Fruit fly (Drosophila melanogaster): ENCODE data around the gene gdl-ORF39.

Gene gdl-ORF39

dm6 chr3L:15534274-15535227, 25.3 kb downstream of the gdl-ORF39 start (continued):
- TF ChIP-seq CG14441 (GFP tag; IDR thresholded peaks at IDR 0.05) = peak; percentile 61; the same call in 1 of the 2 replicates
- TF ChIP-seq Doc3 (GFP tag; IDR thresholded peaks at IDR 0.05; ENCODE audit: partially characterized antibody) = no peak
- 0 out of 2 replicates have a peak, but pooled peaks have one; percentile 20 for TF ChIP-seq E2f1 (GFP tag; IDR thresholded peaks at IDR 0.05)
- no peak for TF ChIP-seq schlank (tag; optimal IDR thresholded peaks at IDR 0.05)
- TF ChIP-seq Ets65A (GFP tag) = peak; percentile 93
- peak; percentile 43 for TF ChIP-seq CG10274 (GFP tag; optimal IDR thresholded peaks at IDR 0.05)
- peak; percentile 71 for TF ChIP-seq CG15269 (tag; optimal IDR thresholded peaks at IDR 0.05)
- peak; percentile 5 to 71 for TF ChIP-seq Pdp1 (GFP tag; optimal IDR thresholded peaks at IDR 0.05)
- no peak for TF ChIP-seq rib (GFP tag; IDR thresholded peaks at IDR 0.05)
- no peak for TF ChIP-seq Bgb (GFP tag; IDR thresholded peaks at IDR 0.05; ENCODE audit: partially characterized antibody)
- TF ChIP-seq Lpt (GFP tag; optimal IDR thresholded peaks at IDR 0.05) = no peak
- TF ChIP-seq Atf6 (GFP tag; IDR thresholded peaks at IDR 0.05) = peak; percentile 15; the same call in 1 of the 2 replicates
- no peak for TF ChIP-seq CG11398 (GFP tag; optimal IDR thresholded peaks at IDR 0.05)
- no peak for TF ChIP-seq onecut (GFP tag; IDR thresholded peaks at IDR 0.05)
- peak; percentile 18 for TF ChIP-seq en (GFP tag; optimal IDR thresholded peaks at IDR 0.05)
- TF ChIP-seq Six4 (GFP tag; optimal IDR thresholded peaks at IDR 0.05) = peak; percentile 15
- no peak for TF ChIP-seq CG7963 (GFP tag; IDR thresholded peaks at IDR 0.05; ENCODE audit: partially characterized antibody)
- no peak for TF ChIP-seq kah (GFP tag; optimal IDR thresholded peaks at IDR 0.05)
- TF ChIP-seq C15 (GFP tag; IDR thresholded peaks at IDR 0.05) = no peak
- no peak for TF ChIP-seq ftz-f1 (GFP tag; optimal IDR thresholded peaks at IDR 0.05)
- peak; percentile 50 for TF ChIP-seq ewg (GFP tag; optimal IDR thresholded peaks at IDR 0.05)
- TF ChIP-seq CG15011 (GFP tag; optimal IDR thresholded peaks at IDR 0.05) = peak; percentile 57
- no peak for TF ChIP-seq ttk (GFP tag; IDR thresholded peaks at IDR 0.05)
- no peak for TF ChIP-seq CG30020 (tag; optimal IDR thresholded peaks at IDR 0.05)
- no peak for TF ChIP-seq CG31224 (GFP tag; IDR thresholded peaks at IDR 0.05)
- TF ChIP-seq CG33213 (GFP tag; optimal IDR thresholded peaks at IDR 0.05) = no peak
- no peak for TF ChIP-seq CG10565 (GFP tag; optimal IDR thresholded peaks at IDR 0.05)

dm6 chr3L:15535228-15535598, 26.0 kb downstream of the gdl-ORF39 start, which contains the start of gene CrebA:
Gene CrebA, plus strand, starts transcription at chr3L:15535395.
- TF ChIP-seq Deaf1 (tag; optimal IDR thresholded peaks at IDR 0.05) (peak; percentile 53), kni (GFP tag; optimal IDR thresholded peaks at IDR 0.05) (no peak), oc (tag; optimal IDR thresholded peaks at IDR 0.05) (no peak), ssp (GFP tag; IDR thresholded peaks at IDR 0.05) (no peak), CG5953 (GFP tag; IDR thresholded peaks at IDR 0.05) (no peak), CG34376 (GFP tag; optimal IDR thresholded peaks at IDR 0.05) (no peak), HLH3B (GFP tag; IDR thresholded peaks at IDR 0.05) (peak; percentile 13; the same call in 1 of the 2 replicates), CG42726 (GFP tag; IDR thresholded peaks at IDR 0.05; ENCODE audit: partially characterized antibody) (peak; percentile 7; the same call in 1 of the 2 replicates), Meics (GFP tag; optimal IDR thresholded peaks at IDR 0.05) (no peak), eve (GFP tag; optimal IDR thresholded peaks at IDR 0.05) (no peak), CG11695 (GFP tag; IDR thresholded peaks at IDR 0.05) (no peak), CG2199 (GFP tag; IDR thresholded peaks at IDR 0.05) (peak; percentile 93), insv (GFP tag; optimal IDR thresholded peaks at IDR 0.05) (no peak), MESR4 (GFP tag; optimal IDR thresholded peaks at IDR 0.05) (no peak), chm (GFP tag; IDR thresholded peaks at IDR 0.05) (peak; percentile 70; the same call in 1 of the 2 replicates), CG12299 (tag; optimal IDR thresholded peaks at IDR 0.05) (no peak), Scr (GFP tag; IDR thresholded peaks at IDR 0.05; ENCODE audit: partially characterized antibody) (peak; percentile 21; the same call in 1 of the 2 replicates), CG10321 (GFP tag; IDR thresholded peaks at IDR 0.05) (peak; percentile 55; the same call in 1 of the 2 replicates), tgo (GFP tag; IDR thresholded peaks at IDR 0.05) (no peak), grn (GFP tag; optimal IDR thresholded peaks at IDR 0.05) (no peak), vvl (GFP tag; IDR thresholded peaks at IDR 0.05) (peak; percentile 37; the same call in 1 of the 2 replicates), ftz-f1 (GFP tag; optimal IDR thresholded peaks at IDR 0.05) (no peak), Sox102F (GFP tag; optimal IDR thresholded peaks at IDR 0.05) (no peak), Fer3 (tag; optimal IDR thresholded peaks at IDR 0.05) (no peak)

All from whole organism, embryonic.